Worm (Caenorhabditis elegans) whole organism, L3 larva: ENCODE measurements around the gene R10E11.9.

Experiments used
- R02D3.7 ChIP-seq: fragments of 150-350 bp; optimal IDR thresholded peaks from 2 replicates; lab custom pipeline; 2014; ENCODE audit warnings: missing biosample characterization, missing genetic modification characterization
- ZK546.5 ChIP-seq: sonication (generic microtip); optimal IDR thresholded peaks from 2 replicates; lab custom pipeline; 2017; ENCODE audit warnings: missing biosample characterization, missing genetic modification characterization
- aly-2 ChIP-seq: fragments of 150-350 bp; optimal IDR thresholded peaks from 2 replicates; lab custom pipeline; 2014; ENCODE audit warnings: missing biosample characterization, missing genetic modification characterization
- ama-1 ChIP-seq: fragments of 150-350 bp; optimal IDR thresholded peaks from 2 replicates; lab custom pipeline; 2018
- ceh-16 ChIP-seq: sonication (generic microtip); optimal IDR thresholded peaks from 2 replicates; lab custom pipeline; 2017; ENCODE audit warnings: missing biosample characterization, missing genetic modification characterization
- ceh-28 ChIP-seq: fragments of 150-350 bp; optimal IDR thresholded peaks from 2 replicates; lab custom pipeline; 2014; ENCODE audit warnings: missing biosample characterization, missing genetic modification reagents, missing genetic modification characterization
- ceh-82 ChIP-seq: fragments of 150-350 bp; optimal IDR thresholded peaks from 2 replicates; lab custom pipeline; 2014; ENCODE audit warnings: missing biosample characterization, missing genetic modification characterization
- ceh-9 ChIP-seq: sonication (generic microtip); optimal IDR thresholded peaks from 2 replicates; lab custom pipeline; 2018; ENCODE audit warnings: missing biosample characterization, missing genetic modification characterization
- daf-12 ChIP-seq: fragments of 150-350 bp; optimal IDR thresholded peaks from 2 replicates; lab custom pipeline; 2014; ENCODE audit warnings: missing biosample characterization, missing genetic modification reagents, missing genetic modification characterization
- egl-27 ChIP-seq: sonication (generic microtip); optimal IDR thresholded peaks from 4 replicates; lab custom pipeline; 2017; ENCODE audit warnings: missing biosample characterization, missing genetic modification reagents, missing genetic modification characterization
- egl-5 ChIP-seq: fragments of 150-350 bp; optimal IDR thresholded peaks from 2 replicates; lab custom pipeline; 2017; ENCODE audit warnings: missing biosample characterization, missing genetic modification reagents, missing genetic modification characterization, inconsistent platforms
- elt-1 ChIP-seq: fragments of 150-350 bp; optimal IDR thresholded peaks from 2 replicates; lab custom pipeline; 2014; ENCODE audit warnings: missing biosample characterization, missing genetic modification characterization
- elt-2 ChIP-seq: sonication (generic microtip); optimal IDR thresholded peaks from 2 replicates; lab custom pipeline; 2016; ENCODE audit warnings: missing genetic modification reagents, mild to moderate bottlenecking, missing genetic modification characterization, missing compliant biosample characterization
- elt-3 ChIP-seq, 3 experiments: fragments of 150-350 bp in 1 of 3; sonication (generic microtip) in 2 of 3; optimal IDR thresholded peaks; 2 replicates in 2 of 3; 4 replicates in 1 of 3; lab custom pipeline; 2014 to 2017; ENCODE audit warnings: missing biosample characterization in 3 of 3, missing genetic modification characterization in 3 of 3
- eor-1 ChIP-seq, 2 experiments: fragments of 150-350 bp; optimal IDR thresholded peaks; 2 replicates each; lab custom pipeline; 2014 to 2018; ENCODE audit warnings: missing biosample characterization in 2 of 2, missing genetic modification characterization in 2 of 2
- fkh-10 ChIP-seq: sonication (generic microtip); optimal IDR thresholded peaks from 2 replicates; lab custom pipeline; 2017; ENCODE audit warnings: missing biosample characterization, missing genetic modification reagents, missing genetic modification characterization
- fkh-2 ChIP-seq: fragments of 150-350 bp; optimal IDR thresholded peaks from 2 replicates; lab custom pipeline; 2014; ENCODE audit warnings: missing biosample characterization, missing genetic modification reagents, missing genetic modification characterization
- fos-1 ChIP-seq: fragments of 150-350 bp; optimal IDR thresholded peaks from 2 replicates; lab custom pipeline; 2014; ENCODE audit warnings: missing biosample characterization, missing genetic modification characterization
- hmg-11 ChIP-seq: sonication (generic microtip); optimal IDR thresholded peaks from 2 replicates; lab custom pipeline; 2016; ENCODE audit warnings: missing genetic modification characterization, missing compliant biosample characterization
- jun-1 ChIP-seq: fragments of 150-350 bp; optimal IDR thresholded peaks from 2 replicates; lab custom pipeline; 2014; ENCODE audit warnings: missing biosample characterization, missing genetic modification reagents, missing genetic modification characterization
- lin-15B ChIP-seq: fragments of 150-350 bp; optimal IDR thresholded peaks from 2 replicates; lab custom pipeline; 2014; ENCODE audit warnings: missing biosample characterization, missing genetic modification characterization
- lin-39 ChIP-seq: fragments of 150-350 bp; optimal IDR thresholded peaks from 2 replicates; lab custom pipeline; 2018; ENCODE audit warnings: missing biosample characterization, missing genetic modification reagents, missing genetic modification characterization
- lsy-12 ChIP-seq: sonication (generic microtip); optimal IDR thresholded peaks from 2 replicates; lab custom pipeline; 2016; ENCODE audit warnings: mild to moderate bottlenecking, missing genetic modification characterization, missing compliant biosample characterization
- mdl-1 ChIP-seq: fragments of 150-350 bp; optimal IDR thresholded peaks from 2 replicates; lab custom pipeline; 2014; ENCODE audit warnings: missing biosample characterization, missing genetic modification characterization
- mml-1 ChIP-seq: fragments of 150-350 bp; sonication (generic microtip); optimal IDR thresholded peaks from 3 replicates; lab custom pipeline; 2014; ENCODE audit warnings: missing biosample characterization, missing genetic modification characterization
- nfya-1 ChIP-seq: sonication (generic microtip); optimal IDR thresholded peaks from 2 replicates; lab custom pipeline; 2017; ENCODE audit warnings: missing genetic modification characterization, mild to moderate bottlenecking, missing compliant biosample characterization, antibody characterized with exemption, moderate library complexity; ENCODE audit not compliant: insufficient read depth
- nhr-11 ChIP-seq: fragments of 150-350 bp; optimal IDR thresholded peaks from 2 replicates; lab custom pipeline; 2014; ENCODE audit warnings: missing biosample characterization, missing genetic modification characterization
- nhr-12 ChIP-seq: fragments of 150-350 bp; optimal IDR thresholded peaks from 2 replicates; lab custom pipeline; 2014; ENCODE audit warnings: missing biosample characterization, missing genetic modification characterization
- nhr-23 ChIP-seq: fragments of 150-350 bp; optimal IDR thresholded peaks from 2 replicates; lab custom pipeline; 2014; ENCODE audit warnings: missing biosample characterization, missing genetic modification reagents, missing genetic modification characterization
- nhr-237 ChIP-seq: fragments of 150-350 bp; optimal IDR thresholded peaks from 2 replicates; lab custom pipeline; 2014; ENCODE audit warnings: missing biosample characterization, missing genetic modification characterization
- nhr-25 ChIP-seq: sonication (generic microtip); optimal IDR thresholded peaks from 2 replicates; lab custom pipeline; 2017; ENCODE audit warnings: missing biosample characterization, missing genetic modification characterization
- nhr-28 ChIP-seq: fragments of 150-350 bp; optimal IDR thresholded peaks from 2 replicates; lab custom pipeline; 2014; ENCODE audit warnings: missing biosample characterization, missing genetic modification characterization
- nhr-43 ChIP-seq: sonication (generic microtip); optimal IDR thresholded peaks from 2 replicates; lab custom pipeline; 2016; ENCODE audit warnings: mild to moderate bottlenecking, missing genetic modification characterization, missing compliant biosample characterization; ENCODE audit not compliant: poor library complexity, severe bottlenecking
- nhr-67 ChIP-seq: fragments of 150-350 bp; optimal IDR thresholded peaks from 2 replicates; lab custom pipeline; 2014; ENCODE audit warnings: missing biosample characterization, missing genetic modification characterization
- nhr-76 ChIP-seq: fragments of 150-350 bp; sonication (generic microtip); optimal IDR thresholded peaks from 5 replicates; lab custom pipeline; 2014; ENCODE audit warnings: missing biosample characterization, missing genetic modification characterization
- nhr-77 ChIP-seq: fragments of 150-350 bp; optimal IDR thresholded peaks from 2 replicates; lab custom pipeline; 2014; ENCODE audit warnings: missing biosample characterization, missing genetic modification characterization
- pqm-1 ChIP-seq: fragments of 150-350 bp; optimal IDR thresholded peaks from 2 replicates; lab custom pipeline; 2017; ENCODE audit warnings: missing biosample characterization, missing genetic modification characterization, inconsistent platforms
- skn-1 ChIP-seq: fragments of 150-350 bp; optimal IDR thresholded peaks from 2 replicates; lab custom pipeline; 2014; ENCODE audit warnings: missing biosample characterization, missing genetic modification characterization
- snpc-4 ChIP-seq: fragments of 150-350 bp; optimal IDR thresholded peaks from 2 replicates; lab custom pipeline; 2014; ENCODE audit warnings: missing biosample characterization, missing genetic modification characterization
- tbx-2 ChIP-seq: sonication (generic microtip); optimal IDR thresholded peaks from 2 replicates; lab custom pipeline; 2016; ENCODE audit warnings: mild to moderate bottlenecking, missing genetic modification characterization, missing compliant biosample characterization
- unc-39 ChIP-seq: sonication (generic microtip); optimal IDR thresholded peaks from 4 replicates; lab custom pipeline; 2017; ENCODE audit warnings: missing biosample characterization, missing genetic modification characterization
- unc-62 ChIP-seq: fragments of 150-350 bp; sonication (generic microtip); optimal IDR thresholded peaks from 4 replicates; lab custom pipeline; 2014; ENCODE audit warnings: missing biosample characterization, missing genetic modification reagents, missing genetic modification characterization
- zag-1 ChIP-seq: fragments of 150-350 bp; optimal IDR thresholded peaks from 2 replicates; lab custom pipeline; 2014; ENCODE audit warnings: missing biosample characterization, missing genetic modification characterization

R10E11.9 gene

ce11 chrIII:9782483-9783081 is 10.9 kb downstream of the R10E11.9 start, which contains the start of gene R10E11.6:
Gene R10E11.6, plus strand, starts transcription at chrIII:9783006.
- TF ChIP-seq elt-3 (tag; optimal IDR thresholded peaks at IDR 0.05; lab: Kevin White, UChicago), result no peak
- TF ChIP-seq ceh-16 (tag; lab: Kevin White, UChicago), result no peak
- TF ChIP-seq nhr-76, result no peak
- no peak for TF ChIP-seq pqm-1
- no peak for TF ChIP-seq ama-1 (lab: Kevin White, UChicago)
- TF ChIP-seq tbx-2 (tag; lab: Kevin White, UChicago), result no peak
- TF ChIP-seq lin-15B (tag; lab: Kevin White, UChicago), result no peak
- no peak for TF ChIP-seq nhr-43 (tag; lab: Kevin White, UChicago)
- TF ChIP-seq mdl-1, result no peak
- no peak for TF ChIP-seq nhr-28
- no peak for TF ChIP-seq nhr-23 (tag; lab: Kevin White, UChicago)
- TF ChIP-seq elt-1, result no peak
- TF ChIP-seq nhr-77 (tag; lab: Kevin White, UChicago), result no peak
- TF ChIP-seq fos-1 (tag; lab: Kevin White, UChicago), result no peak
- TF ChIP-seq eor-1 (tag; optimal IDR thresholded peaks at IDR 0.05; lab: Kevin White, UChicago), result no peak
- no peak for TF ChIP-seq egl-5 (tag; lab: Kevin White, UChicago)
- no peak for TF ChIP-seq jun-1 (tag; lab: Kevin White, UChicago)
- no peak for TF ChIP-seq unc-39 (tag; lab: Kevin White, UChicago)
- TF ChIP-seq, all 47 proteins: peak for 0

- no peak for TF ChIP-seq unc-62 (GFP tag; lab: Kevin White, UChicago)
- TF ChIP-seq egl-27 (tag; lab: Kevin White, UChicago), result no peak
- TF ChIP-seq elt-2 (tag; lab: Kevin White, UChicago), result peak; percentile 15
- TF ChIP-seq nhr-43 (tag; lab: Kevin White, UChicago), result peak; percentile 37
- no peak for TF ChIP-seq lsy-12
- no peak for TF ChIP-seq nhr-12
- TF ChIP-seq ama-1 (lab: Kevin White, UChicago), result peak; percentile 75
- no peak for TF ChIP-seq snpc-4 (tag; lab: Kevin White, UChicago)
These were observed 11.4 kb downstream of the R10E11.9 start, which contains the start of gene vha-2 for ce11 chrIII:9782011-9782436. Gene vha-2, plus strand, starts transcription at chrIII:9782164.

DNA sequence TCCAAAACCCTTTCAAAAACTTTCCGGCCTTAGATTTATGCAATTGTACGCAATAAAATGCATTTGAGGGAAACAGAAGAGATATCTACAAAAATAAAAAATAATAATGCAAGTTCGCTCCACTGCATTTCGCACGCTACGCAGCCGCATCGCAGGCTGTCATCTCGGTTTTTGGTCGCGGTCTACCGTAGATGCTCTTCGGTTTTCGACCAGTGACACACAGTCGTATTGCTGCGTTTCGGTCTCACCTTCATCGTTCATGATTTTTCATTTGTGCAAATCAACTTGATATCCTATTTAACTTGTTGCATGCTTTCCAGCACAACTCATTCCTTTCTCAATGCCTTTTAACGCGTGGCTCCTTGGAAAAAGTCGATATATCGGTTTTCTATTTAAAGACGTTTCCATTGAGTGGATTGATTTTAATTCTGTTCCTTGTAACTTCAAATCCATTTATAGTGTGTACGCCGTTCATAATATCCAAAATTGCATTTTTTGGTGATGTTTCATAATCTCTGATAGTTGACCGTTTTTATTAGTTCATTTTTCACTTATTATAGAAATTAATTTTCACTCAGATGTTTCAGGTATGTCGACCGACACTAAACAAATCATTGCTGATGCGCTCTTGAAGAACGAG is 12.7 kb downstream of the R10E11.9 start, which contains the start of gene vha-1:
vha-1 (plus strand) TSS at position 590 of the 640 bp plus-strand sequence.
- TF ChIP-seq nfya-1 (tag; lab: Kevin White, UChicago) (peak; percentile 90), skn-1 (tag; lab: Kevin White, UChicago) (peak; percentile 75), mml-1 (tag; lab: Kevin White, UChicago) (no peak), eor-1 (tag; optimal IDR thresholded peaks at IDR 0.05; lab: Kevin White, UChicago) (no peak), tbx-2 (tag; lab: Kevin White, UChicago) (no peak), hmg-11 (tag; lab: Kevin White, UChicago) (peak; percentile 57), mdl-1 (no peak), zag-1 (tag; lab: Kevin White, UChicago) (no peak), nhr-43 (tag; lab: Kevin White, UChicago) (peak; percentile 58), fkh-10 (GFP tag; lab: Kevin White, UChicago) (peak; percentile 16), pqm-1 (peak; percentile 94), lsy-12 (peak; percentile 80), egl-27 (tag; lab: Kevin White, UChicago) (no peak), lin-15B (tag; lab: Kevin White, UChicago) (peak; percentile 98), daf-12 (tag; lab: Kevin White, UChicago) (no peak), unc-62 (GFP tag; lab: Kevin White, UChicago) (peak; percentile 63), ceh-28 (tag; lab: Kevin White, UChicago) (peak; percentile 66), jun-1 (tag; lab: Kevin White, UChicago) (peak; percentile 90), R02D3.7 (tag; lab: Kevin White, UChicago) (peak; percentile 59), fos-1 (tag; lab: Kevin White, UChicago) (peak; percentile 80), nhr-76 (no peak), snpc-4 (tag; lab: Kevin White, UChicago) (peak; percentile 70), elt-2 (tag; lab: Kevin White, UChicago) (peak; percentile 84), aly-2 (tag; lab: Kevin White, UChicago) (no peak), nhr-11 (tag; lab: Kevin White, UChicago) (no peak), nhr-25 (tag; lab: Kevin White, UChicago) (peak; percentile 65), ceh-9 (tag; lab: Kevin White, UChicago) (no peak), nhr-237 (tag; lab: Kevin White, UChicago) (no peak), nhr-28 (no peak), nhr-12 (no peak), ceh-82 (tag; lab: Kevin White, UChicago) (no peak), nhr-67 (tag; lab: Kevin White, UChicago) (no peak), ama-1 (lab: Kevin White, UChicago) (peak; percentile 74), egl-5 (tag; lab: Kevin White, UChicago) (peak; percentile 46), nhr-77 (tag; lab: Kevin White, UChicago) (peak; percentile 40), fkh-2 (no peak), ZK546.5 (tag; lab: Kevin White, UChicago) (peak; percentile 3), unc-39 (tag; lab: Kevin White, UChicago) (no peak), nhr-23 (tag; lab: Kevin White, UChicago) (peak; percentile 73), lin-39 (peak; percentile 80), ceh-16 (tag; lab: Kevin White, UChicago) (no peak), elt-3 (tag; optimal IDR thresholded peaks at IDR 0.05; lab: Kevin White, UChicago) (peak in 2 of 3 experiments; percentile 23 to 46), elt-1 (no peak)
